Worm (Caenorhabditis elegans) whole organism, mixed stage, embryonic: ENCODE results near the gene F58E6.13.

Experiments used
- blmp-1 ChIP-seq: fragments of 150-350 bp; optimal IDR thresholded peaks from 2 replicates; lab custom pipeline; 2014; ENCODE audit warnings: missing biosample characterization, missing genetic modification characterization
- ces-1 ChIP-seq: fragments of 150-350 bp; optimal IDR thresholded peaks from 2 replicates; lab custom pipeline; 2014; ENCODE audit warnings: missing biosample characterization, missing genetic modification reagents, missing genetic modification characterization
- elt-1 ChIP-seq: sonication (generic microtip); optimal IDR thresholded peaks from 2 replicates; lab custom pipeline; 2017; ENCODE audit warnings: missing genetic modification characterization, mild to moderate bottlenecking, missing compliant biosample characterization, antibody characterized with exemption, moderate library complexity, borderline replicate concordance; ENCODE audit not compliant: insufficient read depth
- elt-3 ChIP-seq: fragments of 150-350 bp; optimal IDR thresholded peaks from 2 replicates; lab custom pipeline; 2014; ENCODE audit warnings: missing biosample characterization, missing genetic modification characterization
- hlh-1 ChIP-seq: fragments of 150-350 bp; optimal IDR thresholded peaks from 2 replicates; lab custom pipeline; 2014; ENCODE audit warnings: missing biosample characterization, missing genetic modification reagents, missing genetic modification characterization
- nhr-237 ChIP-seq: fragments of 150-350 bp; optimal IDR thresholded peaks from 2 replicates; lab custom pipeline; 2014; ENCODE audit warnings: missing biosample characterization, missing genetic modification characterization
- nhr-28 ChIP-seq: fragments of 150-350 bp; optimal IDR thresholded peaks from 2 replicates; lab custom pipeline; 2014; ENCODE audit warnings: missing biosample characterization, missing genetic modification characterization
- nhr-76 ChIP-seq: sonication (generic microtip); optimal IDR thresholded peaks from 2 replicates; lab custom pipeline; 2017; ENCODE audit warnings: missing biosample characterization, missing genetic modification characterization
- pha-4 ChIP-seq: fragments of 150-350 bp; optimal IDR thresholded peaks from 2 replicates; lab custom pipeline; 2018; ENCODE audit warnings: missing biosample characterization, missing genetic modification reagents, missing genetic modification characterization
- sem-2 ChIP-seq: fragments of 200-800 bp; sonication (Bioruptor generic); optimal IDR thresholded peaks from 2 replicates; lab custom pipeline; 2018; ENCODE audit warnings: mild to moderate bottlenecking, missing genetic modification characterization, missing compliant biosample characterization
- snpc-4 ChIP-seq: fragments of 150-350 bp; optimal IDR thresholded peaks from 2 replicates; lab custom pipeline; 2014; ENCODE audit warnings: missing biosample characterization, missing genetic modification characterization
- ztf-11 ChIP-seq: fragments of 150-350 bp; optimal IDR thresholded peaks from 2 replicates; lab custom pipeline; 2014; ENCODE audit warnings: missing biosample characterization, missing genetic modification characterization

- TF ChIP-seq nhr-237 (tag; lab: Kevin White, UChicago) (no peak), elt-3 (tag; lab: Kevin White, UChicago) (no peak), blmp-1 (tag; lab: Kevin White, UChicago) (no peak), ztf-11 (tag; lab: Kevin White, UChicago) (no peak), snpc-4 (tag; lab: Kevin White, UChicago) (no peak), ces-1 (GFP tag; lab: Kevin White, UChicago) (no peak), nhr-28 (tag; lab: Kevin White, UChicago) (no peak), sem-2 (no peak), hlh-1 (tag; lab: Kevin White, UChicago) (no peak), nhr-76 (tag; lab: Kevin White, UChicago) (no peak), elt-1 (tag; lab: Kevin White, UChicago) (no peak), pha-4 (tag; lab: Kevin White, UChicago) (no peak)
These were observed 11.2 kb downstream of the F58E6.13 start, which contains the start of gene hrg-3 for ce11 chrV:9756242-9756641.
